Fruit fly (Drosophila melanogaster): ENCODE data around the gene AkhR.

Gene AkhR

dm6 chr2L:6698387-6698786 lies 17.6 kb downstream of the AkhR start (continued):
- TF ChIP-seq CG33213 (GFP tag; optimal IDR thresholded peaks at IDR 0.05) (peak; percentile 12), HHEX (GFP tag; optimal IDR thresholded peaks at IDR 0.05) (peak; percentile 6), CG7556 (GFP tag; optimal IDR thresholded peaks at IDR 0.05) (peak; percentile 21), Dip3 (GFP tag; optimal IDR thresholded peaks at IDR 0.05) (no peak), CG2889 (GFP tag; IDR thresholded peaks at IDR 0.05) (peak; percentile 51; the same call in 1 of the 3 replicates), kni (GFP tag; optimal IDR thresholded peaks at IDR 0.05) (no peak), sim (GFP tag; IDR thresholded peaks at IDR 0.05) (no peak), CG32532 (GFP tag; IDR thresholded peaks at IDR 0.05) (no peak; the same call in 1 of the 2 replicates), emc (GFP tag; optimal IDR thresholded peaks at IDR 0.05) (no peak), onecut (GFP tag; IDR thresholded peaks at IDR 0.05) (no peak), CG9215 (GFP tag; IDR thresholded peaks at IDR 0.05) (no peak), dati (GFP tag; IDR thresholded peaks at IDR 0.05) (0 out of 2 replicates have a peak, but pooled peaks have one; percentile 25), B-H1 (GFP tag; IDR thresholded peaks at IDR 0.05) (peak; percentile 46; the same call in 1 of the 3 replicates), CG11247 (GFP tag; IDR thresholded peaks at IDR 0.05) (0 out of 2 replicates have a peak, but pooled peaks have one; percentile 34), Dp (GFP tag; optimal IDR thresholded peaks at IDR 0.05) (no peak), cg (GFP tag; optimal IDR thresholded peaks at IDR 0.05) (no peak), ssp (GFP tag; IDR thresholded peaks at IDR 0.05) (peak; percentile 32; the same call in 1 of the 2 replicates), CG3065 (GFP tag; optimal IDR thresholded peaks at IDR 0.05) (no peak), peb (GFP tag; IDR thresholded peaks at IDR 0.05) (no peak), Atf3 (GFP tag; optimal IDR thresholded peaks at IDR 0.05) (peak; percentile 6), CG10431 (GFP tag; optimal IDR thresholded peaks at IDR 0.05) (no peak), Fer2 (tag; optimal IDR thresholded peaks at IDR 0.05) (no peak), CG7786 (GFP tag; optimal IDR thresholded peaks at IDR 0.05) (peak; percentile 31), B-H2 (GFP tag; optimal IDR thresholded peaks at IDR 0.05) (no peak), Adf1 (GFP tag; IDR thresholded peaks at IDR 0.05) (no peak), NC2α (GFP tag; optimal IDR thresholded peaks at IDR 0.05) (no peak), CG1529 (GFP tag; optimal IDR thresholded peaks at IDR 0.05) (no peak), wdn (GFP tag; IDR thresholded peaks at IDR 0.05) (no peak), CG2678 (tag; optimal IDR thresholded peaks at IDR 0.05) (peak; percentile 49), hbn (GFP tag; IDR thresholded peaks at IDR 0.05; ENCODE audit: partially characterized antibody) (no peak), grau (tag; optimal IDR thresholded peaks at IDR 0.05) (peak; percentile 50), tin (GFP tag; optimal IDR thresholded peaks at IDR 0.05) (peak; percentile 19), sna (GFP tag; IDR thresholded peaks at IDR 0.05; ENCODE audit: partially characterized antibody) (no peak), al (GFP tag; IDR thresholded peaks at IDR 0.05) (no peak), Dfd (GFP tag; optimal IDR thresholded peaks at IDR 0.05) (no peak), toy (GFP tag; IDR thresholded peaks at IDR 0.05) (no peak), CG9797 (GFP tag; optimal IDR thresholded peaks at IDR 0.05) (no peak), CG12744 (GFP tag; optimal IDR thresholded peaks at IDR 0.05) (no peak), chif (GFP tag; optimal IDR thresholded peaks at IDR 0.05) (peak; percentile 14 to 57), CG2116 (GFP tag; optimal IDR thresholded peaks at IDR 0.05) (no peak), ap (GFP tag; IDR thresholded peaks at IDR 0.05) (peak; percentile 31; the same call in 1 of the 2 replicates), abd-A (tag; optimal IDR thresholded peaks at IDR 0.05) (no peak), tap (tag; optimal IDR thresholded peaks at IDR 0.05) (peak; percentile 37), CG14860 (GFP tag; IDR thresholded peaks at IDR 0.05; ENCODE audit: partially characterized antibody) (no peak), CG11093 (GFP tag; IDR thresholded peaks at IDR 0.05) (peak; percentile 57; the same call in 1 of the 3 replicates), MTF-1 (GFP tag; optimal IDR thresholded peaks at IDR 0.05; ENCODE audit: borderline replicate concordance) (no peak), CG18011 (GFP tag; optimal IDR thresholded peaks at IDR 0.05) (no peak), Dad (GFP tag; optimal IDR thresholded peaks at IDR 0.05) (no peak), zfh1 (GFP tag; IDR thresholded peaks at IDR 0.05) (peak; percentile 74; the same call in 2 of the 3 replicates), esg (GFP tag; conservative IDR thresholded peaks at IDR 0.05) (peak; percentile 54), CG2129 (GFP tag; IDR thresholded peaks at IDR 0.05; ENCODE audit: partially characterized antibody) (no peak)

All from whole organism, embryonic.